Worm (Caenorhabditis elegans) whole organism, L2 larva: ENCODE results near the gene srbc-44.

ENCODE experiments used
- aly-2 ChIP-seq: fragments of 150-350 bp; optimal IDR thresholded peaks from 2 replicates; lab custom pipeline; 2014; ENCODE audit warnings: missing biosample characterization, missing genetic modification characterization
- ceh-16 ChIP-seq: fragments of 150-350 bp; optimal IDR thresholded peaks from 2 replicates; lab custom pipeline; 2014; ENCODE audit warnings: missing biosample characterization, missing genetic modification characterization
- egl-27 ChIP-seq: sonication (generic microtip); optimal IDR thresholded peaks from 3 replicates; lab custom pipeline; 2017; ENCODE audit warnings: missing biosample characterization, missing genetic modification reagents, missing genetic modification characterization

ce11 chrV:12827219-12827618, 38.9 kb upstream of the srbc-44 start, which contains the start of gene ugt-15:
- TF ChIP-seq ceh-16 (no peak), aly-2 (tag; lab: Kevin White, UChicago) (no peak), egl-27 (tag; lab: Kevin White, UChicago) (no peak)
